Fruit fly (Drosophila melanogaster): Measurements from ENCODE around the gene CG4617.
A peak's percentile ranks its signal among the peaks of the same experiment; 100 is the strongest.

CG4617 gene

dm6 chrX:7067248-7067647 is 37.0 kb downstream of the CG4617 start (continued):
- TF ChIP-seq Blimp-1 (GFP tag; optimal IDR thresholded peaks at IDR 0.05) (no peak), Met (GFP tag; optimal IDR thresholded peaks at IDR 0.05) (peak; percentile 17), pdm3 (GFP tag; optimal IDR thresholded peaks at IDR 0.05) (peak; percentile 6), Gug (GFP tag; IDR thresholded peaks at IDR 0.05) (no peak), Eip78C (GFP tag) (peak; percentile 69), CG6808 (GFP tag; optimal IDR thresholded peaks at IDR 0.05) (no peak), Ets21C (GFP tag; optimal IDR thresholded peaks at IDR 0.05) (no peak), CG10669 (GFP tag; optimal IDR thresholded peaks at IDR 0.05) (no peak), fd59A (GFP tag; optimal IDR thresholded peaks at IDR 0.05) (no peak), salr (GFP tag; optimal IDR thresholded peaks at IDR 0.05) (no peak), CG4318 (GFP tag; optimal IDR thresholded peaks at IDR 0.05) (no peak), CG8119 (GFP tag; IDR thresholded peaks at IDR 0.05) (no peak), svp (GFP tag) (peak; percentile 50), Eip93F (GFP tag; optimal IDR thresholded peaks at IDR 0.05) (no peak), CG11902 (GFP tag; optimal IDR thresholded peaks at IDR 0.05) (no peak), Lpt (GFP tag; optimal IDR thresholded peaks at IDR 0.05) (no peak), CG32006 (GFP tag; optimal IDR thresholded peaks at IDR 0.05) (no peak), lz (GFP tag; optimal IDR thresholded peaks at IDR 0.05) (peak; percentile 0), spab (GFP tag; optimal IDR thresholded peaks at IDR 0.05) (no peak), dac (GFP tag; optimal IDR thresholded peaks at IDR 0.05) (no peak), Sox15 (GFP tag; optimal IDR thresholded peaks at IDR 0.05) (no peak), CG1621 (tag; optimal IDR thresholded peaks at IDR 0.05) (no peak), fd85E (GFP tag; optimal IDR thresholded peaks at IDR 0.05) (no peak), Smox (GFP tag; optimal IDR thresholded peaks at IDR 0.05) (peak; percentile 14)

DNA sequence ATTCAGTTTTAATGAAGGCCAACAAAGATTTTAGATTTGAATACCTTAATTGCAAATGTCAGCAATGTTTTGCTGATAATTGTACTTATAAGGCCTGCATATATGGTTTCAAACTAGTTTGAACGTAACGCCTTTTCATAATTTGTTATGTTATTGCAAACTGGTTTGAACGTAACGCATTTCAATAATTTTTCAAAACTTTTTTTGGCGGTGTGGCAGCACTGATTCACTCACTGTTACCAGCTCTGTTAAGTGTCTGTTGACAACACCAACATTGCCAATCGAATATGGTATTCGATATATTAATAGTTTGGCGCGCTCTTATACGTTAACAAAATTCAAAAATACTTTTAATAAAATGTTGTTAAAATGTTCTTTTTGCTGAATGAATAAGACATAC is 37.7 kb downstream of the CG4617 start:
- TF ChIP-seq CG7368 (GFP tag; optimal IDR thresholded peaks at IDR 0.05): no peak
- no peak for TF ChIP-seq spab (GFP tag; optimal IDR thresholded peaks at IDR 0.05)
- no peak for TF ChIP-seq Smox (GFP tag; optimal IDR thresholded peaks at IDR 0.05)
- TF ChIP-seq CG6792 (GFP tag; optimal IDR thresholded peaks at IDR 0.05): no peak
- TF ChIP-seq Hr4 (GFP tag; optimal IDR thresholded peaks at IDR 0.05): no peak
- TF ChIP-seq Hr38 (GFP tag; optimal IDR thresholded peaks at IDR 0.05): no peak
- TF ChIP-seq CG6163 (GFP tag; IDR thresholded peaks at IDR 0.05): no peak
- no peak for TF ChIP-seq salr (GFP tag; optimal IDR thresholded peaks at IDR 0.05)
- no peak for TF ChIP-seq cyc (GFP tag; optimal IDR thresholded peaks at IDR 0.05)
- no peak for TF ChIP-seq CG6808 (GFP tag; optimal IDR thresholded peaks at IDR 0.05)

- TF ChIP-seq lz (GFP tag; optimal IDR thresholded peaks at IDR 0.05) (no peak), pdm3 (GFP tag; optimal IDR thresholded peaks at IDR 0.05) (peak; percentile 13), CG8319 (GFP tag; optimal IDR thresholded peaks at IDR 0.05) (no peak), CG1621 (tag; optimal IDR thresholded peaks at IDR 0.05) (no peak), Eip93F (GFP tag; optimal IDR thresholded peaks at IDR 0.05) (no peak), Sox15 (GFP tag; optimal IDR thresholded peaks at IDR 0.05) (no peak), CG6163 (GFP tag; IDR thresholded peaks at IDR 0.05) (0 out of 3 replicates have a peak, but pooled peaks have one; percentile 19), CG10669 (GFP tag; optimal IDR thresholded peaks at IDR 0.05) (peak; percentile 51), salr (GFP tag; optimal IDR thresholded peaks at IDR 0.05) (no peak), achi (GFP tag; optimal IDR thresholded peaks at IDR 0.05) (no peak), cyc (GFP tag; optimal IDR thresholded peaks at IDR 0.05) (no peak), ss (GFP tag; optimal IDR thresholded peaks at IDR 0.05) (no peak), CG6854 (GFP tag; optimal IDR thresholded peaks at IDR 0.05) (no peak), Hr38 (GFP tag; optimal IDR thresholded peaks at IDR 0.05) (no peak), CG3919 (GFP tag; optimal IDR thresholded peaks at IDR 0.05) (no peak), Gug (GFP tag; IDR thresholded peaks at IDR 0.05) (no peak), CG9139 (GFP tag; optimal IDR thresholded peaks at IDR 0.05) (no peak), Eip75B (GFP tag; optimal IDR thresholded peaks at IDR 0.05) (no peak), esn (GFP tag; optimal IDR thresholded peaks at IDR 0.05) (no peak)
Measured at dm6 chrX:7065835-7066234, 38.5 kb downstream of the CG4617 start, which contains the start of gene CG12541. Gene CG12541, minus strand, starts transcription at chrX:7066052.

All from whole organism, prepupa.